Worm (Caenorhabditis elegans) whole organism, late embryonic: Measurements from ENCODE around the gene K10D11.6.

ENCODE experiments used
- C08G9.2 ChIP-seq: sonication (generic microtip); optimal IDR thresholded peaks from 2 replicates; lab custom pipeline; 2016; ENCODE audit warnings: mild to moderate bottlenecking, missing genetic modification characterization, moderate library complexity, missing compliant biosample characterization
- K02D7.2 ChIP-seq: sonication (generic microtip); optimal IDR thresholded peaks from 2 replicates; lab custom pipeline; 2017; ENCODE audit warnings: mild to moderate bottlenecking, missing genetic modification characterization, missing compliant biosample characterization
- K09A11.1 ChIP-seq: sonication (generic microtip); optimal IDR thresholded peaks from 2 replicates; lab custom pipeline; 2017; ENCODE audit warnings: antibody characterized with exemption, mild to moderate bottlenecking, missing genetic modification characterization, missing compliant biosample characterization; ENCODE audit not compliant: insufficient read depth
- ahr-1 ChIP-seq: sonication (generic microtip); optimal IDR thresholded peaks from 2 replicates; lab custom pipeline; 2016; ENCODE audit warnings: missing genetic modification characterization, missing compliant biosample characterization
- ama-1 ChIP-seq: fragments of 150-350 bp; optimal IDR thresholded peaks from 2 replicates; lab custom pipeline; 2014
- ceh-18 ChIP-seq: sonication (generic microtip); optimal IDR thresholded peaks from 2 replicates; lab custom pipeline; 2016; ENCODE audit warnings: missing genetic modification characterization, missing compliant biosample characterization
- ceh-19 ChIP-seq: fragments of 200-800 bp; sonication (Bioruptor generic); optimal IDR thresholded peaks from 2 replicates; lab custom pipeline; 2018; ENCODE audit warnings: mild to moderate bottlenecking, missing genetic modification characterization, missing compliant biosample characterization
- ceh-24 ChIP-seq: sonication (generic microtip); optimal IDR thresholded peaks from 2 replicates; lab custom pipeline; 2016; ENCODE audit warnings: mild to moderate bottlenecking, missing genetic modification characterization, missing compliant biosample characterization
- ceh-30 ChIP-seq: fragments of 150-350 bp; optimal IDR thresholded peaks from 2 replicates; lab custom pipeline; 2014; ENCODE audit warnings: missing biosample characterization, missing genetic modification characterization
- ceh-31 ChIP-seq: sonication (generic microtip); optimal IDR thresholded peaks from 2 replicates; lab custom pipeline; 2016; ENCODE audit warnings: missing genetic modification characterization, missing compliant biosample characterization
- ceh-34 ChIP-seq: sonication (generic microtip); optimal IDR thresholded peaks from 2 replicates; lab custom pipeline; 2016; ENCODE audit warnings: mild to moderate bottlenecking, missing genetic modification characterization, missing compliant biosample characterization
- ceh-45 ChIP-seq: fragments of 200-800 bp; sonication (Bioruptor generic); IDR thresholded peaks from 2 replicates; pipeline ENCODE4 v1.3.6; 2022; ENCODE audit warnings: missing genetic modification reagents, missing genetic modification characterization, missing compliant biosample characterization
- ceh-6 ChIP-seq: fragments of 200-800 bp; sonication (Bioruptor generic); optimal IDR thresholded peaks from 2 replicates; lab custom pipeline; 2018; ENCODE audit warnings: mild to moderate bottlenecking, missing genetic modification characterization, missing compliant biosample characterization
- ceh-9 ChIP-seq: sonication (generic microtip); optimal IDR thresholded peaks from 2 replicates; lab custom pipeline; 2016; ENCODE audit warnings: mild to moderate bottlenecking, missing genetic modification characterization, inconsistent platforms, missing compliant biosample characterization
- che-1 ChIP-seq: sonication (generic microtip); optimal IDR thresholded peaks from 2 replicates; lab custom pipeline; 2016; ENCODE audit warnings: mild to moderate bottlenecking, missing genetic modification characterization, missing compliant biosample characterization
- dmd-4 ChIP-seq: sonication (generic microtip); optimal IDR thresholded peaks from 2 replicates; lab custom pipeline; 2016; ENCODE audit warnings: borderline replicate concordance, missing genetic modification characterization, missing compliant biosample characterization
- dve-1 ChIP-seq: sonication (generic microtip); optimal IDR thresholded peaks from 2 replicates; lab custom pipeline; 2017; ENCODE audit warnings: antibody characterized with exemption, mild to moderate bottlenecking, missing genetic modification characterization, missing compliant biosample characterization
- elt-2 ChIP-seq: sonication (generic microtip); optimal IDR thresholded peaks from 2 replicates; lab custom pipeline; 2016; ENCODE audit warnings: missing genetic modification reagents, missing genetic modification characterization, missing compliant biosample characterization
- elt-4 ChIP-seq: sonication (generic microtip); optimal IDR thresholded peaks from 2 replicates; lab custom pipeline; 2016; ENCODE audit warnings: missing genetic modification characterization, missing compliant biosample characterization
- ets-4 ChIP-seq: sonication (generic microtip); optimal IDR thresholded peaks from 2 replicates; lab custom pipeline; 2016; ENCODE audit warnings: missing genetic modification characterization, missing compliant biosample characterization
- eyg-1 ChIP-seq: sonication (generic microtip); optimal IDR thresholded peaks from 2 replicates; lab custom pipeline; 2016; ENCODE audit warnings: missing genotype, missing genetic modification characterization, missing compliant biosample characterization
- fax-1 ChIP-seq: sonication (generic microtip); optimal IDR thresholded peaks from 2 replicates; lab custom pipeline; 2016; ENCODE audit warnings: missing genotype, missing genetic modification characterization, missing compliant biosample characterization
- fkh-10 ChIP-seq: fragments of 150-350 bp; optimal IDR thresholded peaks from 2 replicates; lab custom pipeline; 2014; ENCODE audit warnings: missing biosample characterization, missing genetic modification reagents, missing genetic modification characterization
- fkh-6 ChIP-seq: sonication (generic microtip); optimal IDR thresholded peaks from 2 replicates; lab custom pipeline; 2016; ENCODE audit warnings: missing genetic modification characterization, missing compliant biosample characterization
- hlh-13 ChIP-seq: fragments of 200-800 bp; sonication (Bioruptor generic); optimal IDR thresholded peaks from 2 replicates; lab custom pipeline; 2018; ENCODE audit warnings: mild to moderate bottlenecking, missing genetic modification characterization, missing compliant biosample characterization
- hlh-6 ChIP-seq: sonication (generic microtip); optimal IDR thresholded peaks from 2 replicates; lab custom pipeline; 2016; ENCODE audit warnings: missing genotype, missing genetic modification characterization, missing compliant biosample characterization
- mec-3 ChIP-seq: sonication (generic microtip); optimal IDR thresholded peaks from 2 replicates; lab custom pipeline; 2016; ENCODE audit warnings: borderline replicate concordance, missing genetic modification characterization, missing compliant biosample characterization
- nfya-1 ChIP-seq: sonication (generic microtip); optimal IDR thresholded peaks from 2 replicates; lab custom pipeline; 2017; ENCODE audit warnings: missing genetic modification characterization, mild to moderate bottlenecking, missing compliant biosample characterization, antibody characterized with exemption, moderate library complexity
- nhr-232 ChIP-seq: sonication (generic microtip); optimal IDR thresholded peaks from 2 replicates; lab custom pipeline; 2016; ENCODE audit warnings: missing genetic modification characterization, missing compliant biosample characterization
- odd-2 ChIP-seq: sonication (generic microtip); optimal IDR thresholded peaks from 2 replicates; lab custom pipeline; 2017; ENCODE audit warnings: antibody characterized with exemption, mild to moderate bottlenecking, missing genetic modification characterization, missing compliant biosample characterization
- pag-3 ChIP-seq: sonication (generic microtip); optimal IDR thresholded peaks from 2 replicates; lab custom pipeline; 2016; ENCODE audit warnings: missing compliant biosample characterization, missing genetic modification characterization, borderline replicate concordance
- pha-2 ChIP-seq: sonication (generic microtip); optimal IDR thresholded peaks from 2 replicates; lab custom pipeline; 2017; ENCODE audit warnings: mild to moderate bottlenecking, missing genetic modification characterization, missing compliant biosample characterization
- pha-4 ChIP-seq: fragments of 150-350 bp; optimal IDR thresholded peaks from 2 replicates; lab custom pipeline; 2018; ENCODE audit warnings: missing biosample characterization, missing genetic modification reagents, missing genetic modification characterization
- pqm-1 ChIP-seq: sonication (generic microtip); optimal IDR thresholded peaks from 2 replicates; lab custom pipeline; 2016; ENCODE audit warnings: missing genetic modification characterization, missing compliant biosample characterization
- pros-1 ChIP-seq: fragments of 150-350 bp; optimal IDR thresholded peaks from 2 replicates; lab custom pipeline; 2014; ENCODE audit warnings: missing biosample characterization, missing genetic modification reagents, missing genetic modification characterization
- ref-2 ChIP-seq: sonication (generic microtip); optimal IDR thresholded peaks from 2 replicates; lab custom pipeline; 2016; ENCODE audit warnings: missing genetic modification characterization, missing compliant biosample characterization
- sox-4 ChIP-seq: sonication (generic microtip); optimal IDR thresholded peaks from 2 replicates; lab custom pipeline; 2017; ENCODE audit warnings: mild to moderate bottlenecking, missing genetic modification characterization, inconsistent platforms, missing compliant biosample characterization
- tbx-2 ChIP-seq: sonication (generic microtip); optimal IDR thresholded peaks from 2 replicates; lab custom pipeline; 2016; ENCODE audit warnings: missing genetic modification characterization, missing compliant biosample characterization
- unc-42 ChIP-seq: sonication (generic microtip); optimal IDR thresholded peaks from 2 replicates; lab custom pipeline; 2016; ENCODE audit warnings: missing genotype, missing genetic modification characterization, missing compliant biosample characterization
- unc-55 ChIP-seq: sonication (generic microtip); optimal IDR thresholded peaks from 2 replicates; lab custom pipeline; 2017; ENCODE audit warnings: missing biosample characterization, missing genetic modification reagents, missing genetic modification characterization
- zip-5 ChIP-seq: sonication (generic microtip); optimal IDR thresholded peaks from 2 replicates; lab custom pipeline; 2016; ENCODE audit warnings: missing genetic modification characterization, missing compliant biosample characterization
- ztf-16 ChIP-seq: sonication (generic microtip); optimal IDR thresholded peaks from 2 replicates; lab custom pipeline; 2017; ENCODE audit warnings: missing genetic modification characterization, missing compliant biosample characterization

K10D11.6 gene

ce11 chrIV:13025853-13026343 lies 36.6 kb upstream of the K10D11.6 start:
- TF ChIP-seq ets-4 (tag; lab: Kevin White, UChicago) (no peak), ahr-1 (tag; lab: Kevin White, UChicago) (no peak), unc-42 (tag; lab: Kevin White, UChicago) (peak; percentile 93), tbx-2 (tag; lab: Kevin White, UChicago) (no peak), ceh-6 (GFP tag; lab: Kevin White, UChicago) (no peak), ref-2 (no peak), fax-1 (peak; percentile 2), che-1 (tag; lab: Kevin White, UChicago) (no peak), ceh-18 (tag; lab: Kevin White, UChicago) (peak; percentile 20), ceh-19 (GFP tag; lab: Kevin White, UChicago) (peak; percentile 33), nfya-1 (peak; percentile 33), ztf-16 (tag; lab: Kevin White, UChicago) (no peak), K09A11.1 (tag; lab: Kevin White, UChicago) (no peak), ama-1 (lab: Kevin White, UChicago) (no peak), fkh-6 (tag; lab: Kevin White, UChicago) (peak; percentile 1), ceh-31 (tag; lab: Kevin White, UChicago) (peak; percentile 36), zip-5 (no peak), nhr-232 (tag; lab: Kevin White, UChicago) (no peak)
- TF ChIP-seq, all 69 proteins: peak for 7

DNA sequence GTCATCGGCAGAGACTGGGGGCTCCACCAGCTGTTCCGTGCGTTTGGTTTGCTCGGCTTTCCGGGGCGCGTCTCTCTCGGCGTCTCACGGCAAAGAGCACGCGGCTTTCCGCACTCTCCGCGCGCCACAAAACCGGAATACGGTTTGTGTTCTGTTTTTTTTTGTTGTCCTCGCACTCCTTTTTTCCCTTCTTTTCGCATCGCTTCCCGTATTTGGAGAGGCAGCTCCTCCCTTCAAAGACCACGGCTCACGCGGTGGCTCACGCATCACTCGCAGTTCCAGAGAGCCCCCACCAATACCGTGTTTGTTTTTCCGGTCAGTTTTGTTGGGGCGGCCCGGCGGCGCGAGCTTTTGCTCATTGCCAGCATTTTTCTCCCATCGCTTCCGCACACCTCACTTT lies 33.6 kb upstream of the K10D11.6 start:
- TF ChIP-seq elt-4 (tag; lab: Kevin White, UChicago): peak; percentile 55
- peak; percentile 36 for TF ChIP-seq C08G9.2 (tag; lab: Kevin White, UChicago)
- peak; percentile 54 for TF ChIP-seq hlh-6
- peak; percentile 21 for TF ChIP-seq tbx-2 (tag; lab: Kevin White, UChicago)
- no peak for TF ChIP-seq ref-2
- TF ChIP-seq nfya-1: no peak
- peak; percentile 57 for TF ChIP-seq fax-1
- TF ChIP-seq ceh-30 (tag; lab: Kevin White, UChicago): no peak

- TF ChIP-seq fkh-6 (tag; lab: Kevin White, UChicago): no peak
Measured at ce11 chrIV:13021006-13021405, 31.8 kb upstream of the K10D11.6 start.

ce11 chrIV:13016820-13017219 lies 27.6 kb upstream of the K10D11.6 start:
- TF ChIP-seq ceh-6 (GFP tag; lab: Kevin White, UChicago) (no peak), unc-42 (tag; lab: Kevin White, UChicago) (peak; percentile 82), sox-4 (tag; lab: Kevin White, UChicago) (peak; percentile 16)

- no peak for TF ChIP-seq ahr-1 (tag; lab: Kevin White, UChicago)
- no peak for TF ChIP-seq pag-3 (tag; lab: Kevin White, UChicago)
- TF ChIP-seq nfya-1: no peak
- no peak for TF ChIP-seq pha-2
- TF ChIP-seq ceh-34 (tag; lab: Kevin White, UChicago): no peak
- no peak for TF ChIP-seq ceh-45 (GFP tag; lab: Robert Waterston, UW)
- TF ChIP-seq K09A11.1 (tag; lab: Kevin White, UChicago): no peak
- no peak for TF ChIP-seq K02D7.2 (tag; lab: Kevin White, UChicago)
- TF ChIP-seq eyg-1 (tag; lab: Kevin White, UChicago): no peak
- no peak for TF ChIP-seq sox-4 (tag; lab: Kevin White, UChicago)
- peak; percentile 56 for TF ChIP-seq unc-42 (tag; lab: Kevin White, UChicago)
- no peak for TF ChIP-seq pqm-1
- TF ChIP-seq zip-5: no peak
- TF ChIP-seq ceh-9 (tag; lab: Kevin White, UChicago): no peak
- no peak for TF ChIP-seq pha-4 (tag; lab: Kevin White, UChicago)
- TF ChIP-seq unc-55 (GFP tag; lab: Kevin White, UChicago): peak; percentile 79
- TF ChIP-seq odd-2: no peak
- TF ChIP-seq pros-1 (tag; lab: Kevin White, UChicago): no peak
- no peak for TF ChIP-seq nhr-232 (tag; lab: Kevin White, UChicago)
- TF ChIP-seq ceh-6 (GFP tag; lab: Kevin White, UChicago): no peak
- TF ChIP-seq ceh-24 (tag; lab: Kevin White, UChicago): no peak
- TF ChIP-seq ztf-16 (tag; lab: Kevin White, UChicago): no peak
- no peak for TF ChIP-seq elt-2 (tag; lab: Kevin White, UChicago)
- TF ChIP-seq hlh-13: no peak
- no peak for TF ChIP-seq fkh-10 (GFP tag; lab: Kevin White, UChicago)
- no peak for TF ChIP-seq ets-4 (tag; lab: Kevin White, UChicago)
- no peak for TF ChIP-seq dve-1 (tag; lab: Kevin White, UChicago)
- TF ChIP-seq mec-3 (tag; lab: Kevin White, UChicago): no peak
- no peak for TF ChIP-seq dmd-4 (tag; lab: Kevin White, UChicago)
Measured at ce11 chrIV:13015801-13016404, 26.6 kb upstream of the K10D11.6 start.
